Worm (Caenorhabditis elegans) whole organism, young adult: Measurements from ENCODE around the gene F59B8.1.

ENCODE experiments used
- B0019.2 ChIP-seq: fragments of 200-800 bp; sonication (Bioruptor generic); conservative IDR thresholded peaks from 2 replicates; pipeline ENCODE4 v1.3.6; 2022; ENCODE audit warnings: missing genetic modification reagents, missing genetic modification characterization, missing compliant biosample characterization
- B0035.1 ChIP-seq: sonication (generic microtip); optimal IDR thresholded peaks from 2 replicates; lab custom pipeline; 2016; ENCODE audit warnings: missing genetic modification characterization, mild to moderate bottlenecking, missing compliant biosample characterization, missing genotype, missing genetic modification reagents
- B0261.1 ChIP-seq: sonication (generic microtip); optimal IDR thresholded peaks from 2 replicates; lab custom pipeline; 2016; ENCODE audit warnings: mild to moderate bottlenecking, missing genetic modification characterization, moderate library complexity, missing compliant biosample characterization
- D2030.7 ChIP-seq: fragments of 200-800 bp; sonication (Bioruptor generic); IDR thresholded peaks from 2 replicates; pipeline ENCODE4 v1.3.6; 2022; ENCODE audit warnings: missing genetic modification reagents, missing genetic modification characterization, missing compliant biosample characterization
- F33H1.4 ChIP-seq: fragments of 200-800 bp; sonication (Bioruptor generic); IDR thresholded peaks from 2 replicates; pipeline ENCODE4 v1.3.6; 2022; ENCODE audit warnings: missing genetic modification reagents, missing genetic modification characterization, missing compliant biosample characterization
- F49E8.2 ChIP-seq: sonication (generic microtip); optimal IDR thresholded peaks from 3 replicates; lab custom pipeline; 2017; ENCODE audit warnings: missing genetic modification characterization, mild to moderate bottlenecking, missing compliant biosample characterization, antibody characterized with exemption, moderate library complexity; ENCODE audit not compliant: insufficient read depth
- K12H6.12 ChIP-seq: fragments of 200-800 bp; sonication (Bioruptor generic); optimal IDR thresholded peaks from 2 replicates; lab custom pipeline; 2018; ENCODE audit warnings: mild to moderate bottlenecking, missing genetic modification characterization, missing compliant biosample characterization
- T26A5.8 ChIP-seq: sonication (generic microtip); optimal IDR thresholded peaks from 2 replicates; lab custom pipeline; 2016; ENCODE audit warnings: missing genetic modification characterization, missing compliant biosample characterization
- Y53G8AR.9 ChIP-seq: fragments of 200-800 bp; sonication (Bioruptor generic); conservative IDR thresholded peaks from 2 replicates; pipeline ENCODE4 v1.3.6; 2022; ENCODE audit warnings: missing genetic modification reagents, missing genetic modification characterization, missing compliant biosample characterization
- ZK185.1 ChIP-seq: sonication (generic microtip); optimal IDR thresholded peaks from 2 replicates; lab custom pipeline; 2016; ENCODE audit warnings: mild to moderate bottlenecking, missing genetic modification characterization, missing compliant biosample characterization; ENCODE audit not compliant: poor library complexity, severe bottlenecking
- attf-3 ChIP-seq: fragments of 200-800 bp; sonication (Bioruptor generic); conservative IDR thresholded peaks from 2 replicates; pipeline ENCODE4 v1.3.6; 2022; ENCODE audit warnings: missing genetic modification reagents, missing genetic modification characterization, missing compliant biosample characterization
- attf-6 ChIP-seq: fragments of 200-800 bp; sonication (Bioruptor generic); IDR thresholded peaks from 2 replicates; pipeline ENCODE4 v1.3.6; 2022; ENCODE audit warnings: missing genetic modification reagents, missing genetic modification characterization, missing compliant biosample characterization
- ceh-27 ChIP-seq: fragments of 200-800 bp; sonication (Bioruptor generic); optimal IDR thresholded peaks from 2 replicates; lab custom pipeline; 2018; ENCODE audit warnings: mild to moderate bottlenecking, missing genetic modification characterization, moderate library complexity, missing compliant biosample characterization
- ceh-91 ChIP-seq: fragments of 200-800 bp; sonication (Bioruptor generic); IDR thresholded peaks from 2 replicates; pipeline ENCODE4 v1.3.6; 2022; ENCODE audit warnings: missing genetic modification reagents, missing genetic modification characterization, missing compliant biosample characterization
- ekl-4 ChIP-seq: fragments of 200-800 bp; sonication (Bioruptor generic); IDR thresholded peaks from 2 replicates; pipeline ENCODE4 v1.3.6; 2022; ENCODE audit warnings: missing genetic modification reagents, missing genetic modification characterization, missing compliant biosample characterization
- ets-4 ChIP-seq: fragments of 200-800 bp; sonication (Bioruptor generic); optimal IDR thresholded peaks from 2 replicates; lab custom pipeline; 2018; ENCODE audit warnings: mild to moderate bottlenecking, missing genetic modification characterization, missing compliant biosample characterization
- him-1 ChIP-seq: sonication (generic microtip); optimal IDR thresholded peaks from 2 replicates; lab custom pipeline; 2016; ENCODE audit warnings: missing genotype, missing genetic modification reagents, missing genetic modification characterization, missing compliant biosample characterization
- hmg-1.2 ChIP-seq: fragments of 200-800 bp; sonication (Bioruptor generic); IDR thresholded peaks from 2 replicates; pipeline ENCODE4 v1.3.6; 2022; ENCODE audit warnings: missing genetic modification reagents, missing genetic modification characterization, missing compliant biosample characterization
- hmg-20 ChIP-seq: fragments of 200-800 bp; sonication (Bioruptor generic); IDR thresholded peaks from 2 replicates; pipeline ENCODE4 v1.3.6; 2022; ENCODE audit warnings: missing genetic modification reagents, missing genetic modification characterization, missing compliant biosample characterization
- hrde-1 ChIP-seq: sonication (generic microtip); optimal IDR thresholded peaks from 2 replicates; lab custom pipeline; 2016; ENCODE audit warnings: missing genetic modification characterization, mild to moderate bottlenecking, missing compliant biosample characterization, moderate library complexity, missing genotype, missing genetic modification reagents, borderline replicate concordance
- hsf-1 ChIP-seq: fragments of 200-800 bp; sonication (Bioruptor generic); IDR thresholded peaks from 2 replicates; pipeline ENCODE4 v1.3.6; 2022; ENCODE audit warnings: missing genetic modification reagents, missing genetic modification characterization, missing compliant biosample characterization
- lin-26 ChIP-seq: fragments of 200-800 bp; sonication (Bioruptor generic); IDR thresholded peaks from 2 replicates; pipeline ENCODE4 v1.3.6; 2022; ENCODE audit warnings: missing genetic modification reagents, missing genetic modification characterization, missing compliant biosample characterization
- lir-1 ChIP-seq: fragments of 200-800 bp; sonication (Bioruptor generic); conservative IDR thresholded peaks from 2 replicates; pipeline ENCODE4 v1.3.6; 2022; ENCODE audit warnings: missing genetic modification reagents, missing genetic modification characterization, missing compliant biosample characterization
- lsl-1 ChIP-seq: fragments of 200-800 bp; sonication (Bioruptor generic); optimal IDR thresholded peaks from 2 replicates; lab custom pipeline; 2018; ENCODE audit warnings: mild to moderate bottlenecking, missing genetic modification characterization, moderate library complexity, missing compliant biosample characterization
- nhr-27 ChIP-seq: fragments of 200-800 bp; sonication (Bioruptor generic); optimal IDR thresholded peaks from 2 replicates; lab custom pipeline; 2018; ENCODE audit warnings: mild to moderate bottlenecking, missing genetic modification characterization, moderate library complexity, missing compliant biosample characterization
- pbrm-1 ChIP-seq: fragments of 200-800 bp; sonication (Bioruptor generic); IDR thresholded peaks from 2 replicates; pipeline ENCODE4 v1.3.6; 2022; ENCODE audit warnings: missing genetic modification reagents, missing genetic modification characterization, missing compliant biosample characterization
- rcor-1 ChIP-seq: fragments of 200-800 bp; sonication (Bioruptor generic); IDR thresholded peaks from 2 replicates; pipeline ENCODE4 v1.3.6; 2022; ENCODE audit warnings: missing genetic modification reagents, missing genetic modification characterization, missing compliant biosample characterization
- rpc-1 ChIP-seq, 2 experiments: fragments of 150-350 bp in 1 of 2; sonication (generic microtip) in 1 of 2; optimal IDR thresholded peaks; 2 replicates each; lab custom pipeline; 2014 to 2018; ENCODE audit warnings: missing biosample characterization in 1 of 2, missing genetic modification characterization in 1 of 2, missing genetic modification reagents in 1 of 2, missing genotype in 1 of 2
- snpc-1.1 ChIP-seq: sonication (generic microtip); optimal IDR thresholded peaks from 2 replicates; lab custom pipeline; 2017; ENCODE audit warnings: missing genetic modification characterization, mild to moderate bottlenecking, missing compliant biosample characterization, antibody characterized with exemption, moderate library complexity, missing genotype, missing genetic modification reagents; ENCODE audit not compliant: insufficient read depth
- snpc-1.3 ChIP-seq: sonication (generic microtip); optimal IDR thresholded peaks from 2 replicates; lab custom pipeline; 2017; ENCODE audit warnings: missing genetic modification characterization, mild to moderate bottlenecking, missing compliant biosample characterization, antibody characterized with exemption, moderate library complexity, missing genotype, missing genetic modification reagents; ENCODE audit not compliant: insufficient read depth
- snpc-3.4 ChIP-seq: sonication (generic microtip); optimal IDR thresholded peaks from 2 replicates; lab custom pipeline; 2017; ENCODE audit warnings: missing genetic modification characterization, mild to moderate bottlenecking, missing compliant biosample characterization, antibody characterized with exemption, moderate library complexity, missing genotype, missing genetic modification reagents
- snpc-4 ChIP-seq, 5 experiments: fragments of 150-350 bp in 1 of 5; sonication (generic microtip) in 4 of 5; optimal IDR thresholded peaks; 2 replicates each; lab custom pipeline; 2014 to 2018; ENCODE audit warnings: missing genetic modification characterization in 5 of 5, missing biosample characterization in 3 of 5, antibody characterized with exemption in 2 of 5, mild to moderate bottlenecking in 2 of 5, missing compliant biosample characterization in 2 of 5, missing genotype in 2 of 5, moderate library complexity in 2 of 5, missing genetic modification reagents in 1 of 5
- tbp1 ChIP-seq: fragments of 200-800 bp; sonication (Bioruptor generic); optimal IDR thresholded peaks from 2 replicates; lab custom pipeline; 2018; ENCODE audit warnings: mild to moderate bottlenecking, missing genetic modification characterization, missing compliant biosample characterization
- unc-130 ChIP-seq: sonication (generic microtip); optimal IDR thresholded peaks from 2 replicates; lab custom pipeline; 2016; ENCODE audit warnings: missing genetic modification reagents, missing genetic modification characterization, missing compliant biosample characterization
- unc-62 ChIP-seq: fragments of 150-350 bp; optimal IDR thresholded peaks from 2 replicates; lab custom pipeline; 2014; ENCODE audit warnings: missing biosample characterization, missing genetic modification reagents, missing genetic modification characterization
- ztf-18 ChIP-seq: sonication (generic microtip); optimal IDR thresholded peaks from 2 replicates; lab custom pipeline; 2016; ENCODE audit warnings: missing genotype, mild to moderate bottlenecking, missing genetic modification characterization, missing compliant biosample characterization

F59B8.1 gene

DNA sequence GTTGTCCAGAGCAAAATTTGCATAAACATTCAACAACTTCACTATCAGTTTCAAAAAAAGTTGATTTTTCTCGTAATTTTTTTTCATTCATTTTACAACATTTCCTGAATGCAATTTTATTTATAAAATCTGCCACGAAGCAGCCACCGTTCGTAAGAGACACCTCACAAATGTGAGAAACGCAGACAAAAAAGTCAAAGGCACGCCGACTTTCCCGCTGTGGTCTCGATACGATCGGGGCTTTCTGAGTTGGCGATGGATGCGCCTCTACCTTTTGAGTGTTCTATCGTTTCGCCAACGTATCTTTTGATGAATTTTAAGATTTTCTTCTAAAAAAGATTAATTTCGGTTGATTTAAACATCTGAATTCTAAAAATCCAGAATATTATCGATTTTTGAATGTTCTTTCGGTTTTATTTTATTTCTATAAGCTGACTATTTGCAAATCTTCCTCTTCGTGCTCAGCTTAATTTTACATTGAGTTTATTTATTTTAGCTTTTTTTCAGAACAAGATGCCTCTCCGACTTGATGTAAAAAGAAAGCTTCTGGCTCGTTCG lies 31.2 kb downstream of the F59B8.1 start, which contains the start of gene copb-2 (continued):
- TF ChIP-seq snpc-1.1 (tag; lab: Kevin White, UChicago) (peak; percentile 79), ZK185.1 (tag; lab: Kevin White, UChicago) (peak; percentile 38), F33H1.4 (peak; percentile 88), lsl-1 (GFP tag; lab: Kevin White, UChicago) (peak; percentile 37), ceh-27 (GFP tag; lab: Kevin White, UChicago) (no peak), unc-62 (GFP tag; lab: Kevin White, UChicago) (no peak), hrde-1 (tag; lab: Kevin White, UChicago) (no peak), ztf-18 (tag; lab: Kevin White, UChicago) (no peak), hmg-20 (GFP tag; lab: Robert Waterston, UW) (0 out of 2 replicates have a peak, but pooled peaks have one; percentile 21), lir-1 (no peak), snpc-3.4 (tag; lab: Kevin White, UChicago) (peak; percentile 38), B0035.1 (tag; lab: Kevin White, UChicago) (no peak), nhr-27 (tag; lab: Kevin White, UChicago) (no peak), K12H6.12 (no peak), B0261.1 (no peak), tbp1 (peak; percentile 52)

- TF ChIP-seq T26A5.8 (tag; lab: Kevin White, UChicago) (no peak), snpc-3.4 (tag; lab: Kevin White, UChicago) (peak; percentile 88), rcor-1 (GFP tag; lab: Robert Waterston, UW) (peak; percentile 41; the same call in 1 of the 2 replicates), K12H6.12 (no peak), B0019.2 (GFP tag; lab: Robert Waterston, UW) (0 out of 2 replicates have a peak, but pooled peaks have one; percentile 16), ekl-4 (GFP tag; lab: Robert Waterston, UW) (0 out of 2 replicates have a peak, but pooled peaks have one; percentile 41), snpc-4 (GFP tag; optimal IDR thresholded peaks at IDR 0.05; lab: Kevin White, UChicago) (peak; percentile 91), snpc-4 (tag; optimal IDR thresholded peaks at IDR 0.05; lab: Kevin White, UChicago) (peak; percentile 89 to 96 (median 93)), attf-3 (0 out of 2 replicates have a peak, but pooled peaks have one; percentile 14), rpc-1 (optimal IDR thresholded peaks at IDR 0.05; lab: Kevin White, UChicago) (no peak), rpc-1 (tag; optimal IDR thresholded peaks at IDR 0.05; lab: Kevin White, UChicago) (peak; percentile 9), unc-130 (GFP tag; lab: Kevin White, UChicago) (no peak), lin-26 (GFP tag; lab: Robert Waterston, UW) (peak; percentile 67), ceh-91 (GFP tag; lab: Robert Waterston, UW) (no peak), snpc-1.3 (tag; lab: Kevin White, UChicago) (peak; percentile 81), D2030.7 (GFP tag; lab: Robert Waterston, UW) (peak; percentile 82), snpc-1.1 (tag; lab: Kevin White, UChicago) (peak; percentile 95), him-1 (peak; percentile 84), hsf-1 (GFP tag; lab: Robert Waterston, UW) (peak; percentile 29; the same call in 1 of the 2 replicates), lsl-1 (GFP tag; lab: Kevin White, UChicago) (peak; percentile 45), hmg-1.2 (GFP tag; lab: Robert Waterston, UW) (peak; percentile 73), attf-6 (GFP tag; lab: Robert Waterston, UW) (peak; percentile 90; the same call in 1 of the 2 replicates), F49E8.2 (tag; lab: Kevin White, UChicago) (peak; percentile 88), Y53G8AR.9 (GFP tag; lab: Robert Waterston, UW) (no peak; the same call in 1 of the 2 replicates), ets-4 (GFP tag; lab: Kevin White, UChicago) (no peak), pbrm-1 (peak; percentile 79)
These were observed 36.3 kb downstream of the F59B8.1 start for ce11 chrIV:9464345-9464783.
